Fruit fly (Drosophila melanogaster) whole organism, prepupa: ENCODE results near the gene CG42514.

Experiments
- CG10631 ChIP-seq: fragments of 200-800 bp; sonication (Bioruptor generic); optimal IDR thresholded peaks from 2 replicates; lab custom pipeline; 2016; ENCODE audit warnings: missing biosample characterization, missing genetic modification characterization
- CG11294 ChIP-seq: fragments of 200-800 bp; sonication (Bioruptor generic); IDR thresholded peaks from 2 replicates; pipeline ENCODE4 v1.3.6; 2022; ENCODE audit warnings: missing biosample characterization, missing genetic modification characterization
- CG11762 ChIP-seq: fragments of 200-800 bp; sonication (Bioruptor generic); optimal IDR thresholded peaks from 3 replicates; lab custom pipeline; 2016; ENCODE audit warnings: missing biosample characterization, missing genetic modification characterization; ENCODE audit not compliant: insufficient read depth
- CG11902 ChIP-seq: fragments of 200-800 bp; sonication (Bioruptor generic); optimal IDR thresholded peaks from 3 replicates; lab custom pipeline; 2016; ENCODE audit warnings: missing biosample characterization, missing genetic modification characterization
- CG15336 ChIP-seq: fragments of 200-800 bp; sonication (Bioruptor generic); IDR thresholded peaks from 2 replicates; pipeline ENCODE4 v1.3.6; 2022; ENCODE audit warnings: missing biosample characterization, missing genetic modification characterization
- CG1621 ChIP-seq: fragments of 200-800 bp; sonication (Bioruptor generic); optimal IDR thresholded peaks from 3 replicates; lab custom pipeline; 2018; ENCODE audit warnings: missing biosample characterization, mild to moderate bottlenecking, missing genetic modification characterization
- CG3032 ChIP-seq: fragments of 200-800 bp; optimal IDR thresholded peaks from 2 replicates; lab custom pipeline; 2019; ENCODE audit warnings: missing biosample characterization, mild to moderate bottlenecking, missing genetic modification characterization, moderate library complexity
- CG31627 ChIP-seq: fragments of 200-800 bp; sonication (Bioruptor generic); optimal IDR thresholded peaks from 3 replicates; lab custom pipeline; 2016; ENCODE audit warnings: missing biosample characterization, missing genetic modification characterization
- CG32006 ChIP-seq: fragments of 200-800 bp; sonication (Bioruptor generic); optimal IDR thresholded peaks from 3 replicates; lab custom pipeline; 2017; ENCODE audit warnings: missing biosample characterization, mild to moderate bottlenecking, missing genetic modification characterization
- CG34406 ChIP-seq: fragments of 200-800 bp; sonication (Bioruptor generic); optimal IDR thresholded peaks from 3 replicates; lab custom pipeline; 2016; ENCODE audit warnings: missing biosample characterization, missing genetic modification characterization
- CG3919 ChIP-seq: fragments of 200-800 bp; sonication (Bioruptor generic); optimal IDR thresholded peaks from 3 replicates; lab custom pipeline; 2016; ENCODE audit warnings: missing biosample characterization, missing genetic modification characterization
- CG4318 ChIP-seq: fragments of 200-800 bp; sonication (Bioruptor generic); optimal IDR thresholded peaks from 3 replicates; lab custom pipeline; 2017; ENCODE audit warnings: missing biosample characterization, mild to moderate bottlenecking, missing genetic modification characterization
- CG6163 ChIP-seq: fragments of 200-800 bp; sonication (Bioruptor generic); IDR thresholded peaks from 3 replicates; pipeline ENCODE4 v1.3.6; 2022; ENCODE audit warnings: missing biosample characterization, missing genetic modification characterization
- CG6276 ChIP-seq: fragments of 200-800 bp; sonication (Bioruptor generic); optimal IDR thresholded peaks from 2 replicates; lab custom pipeline; 2017; ENCODE audit warnings: missing biosample characterization, mild to moderate bottlenecking, missing genetic modification characterization
- CG6792 ChIP-seq: fragments of 200-800 bp; sonication (Bioruptor generic); optimal IDR thresholded peaks from 3 replicates; lab custom pipeline; 2016; ENCODE audit warnings: missing biosample characterization, missing genetic modification characterization
- CG6808 ChIP-seq: fragments of 200-800 bp; sonication (Bioruptor generic); optimal IDR thresholded peaks from 3 replicates; lab custom pipeline; 2017; ENCODE audit warnings: missing biosample characterization, missing genetic modification characterization, mild to moderate bottlenecking, moderate library complexity, missing genetic modification reagents
- CG8632 ChIP-seq: fragments of 200-800 bp; sonication (Bioruptor generic); optimal IDR thresholded peaks from 3 replicates; lab custom pipeline; 2016; ENCODE audit warnings: missing biosample characterization, missing genetic modification characterization
- CG9139 ChIP-seq: fragments of 200-800 bp; sonication (Bioruptor generic); optimal IDR thresholded peaks from 3 replicates; lab custom pipeline; 2017; ENCODE audit warnings: missing biosample characterization, mild to moderate bottlenecking, missing genetic modification characterization
- Eip75B ChIP-seq: fragments of 200-800 bp; sonication (Bioruptor generic); optimal IDR thresholded peaks from 3 replicates; lab custom pipeline; 2016; ENCODE audit warnings: missing biosample characterization, missing genetic modification characterization
- Eip78C ChIP-seq: fragments of 200-800 bp; sonication (Bioruptor generic); peaks from one replicate; lab custom pipeline; 2016; ENCODE audit warnings: missing biosample characterization, missing genetic modification characterization
- Eip93F ChIP-seq: fragments of 200-800 bp; sonication (Bioruptor generic); optimal IDR thresholded peaks from 2 replicates; lab custom pipeline; 2016; ENCODE audit warnings: missing biosample characterization, mild to moderate bottlenecking, missing genetic modification characterization
- Ets21C ChIP-seq: fragments of 200-800 bp; sonication (Bioruptor generic); optimal IDR thresholded peaks from 3 replicates; lab custom pipeline; 2016; ENCODE audit warnings: missing biosample characterization, missing genetic modification characterization
- Ets96B ChIP-seq: fragments of 200-800 bp; optimal IDR thresholded peaks from 2 replicates; lab custom pipeline; 2019; ENCODE audit warnings: missing biosample characterization, mild to moderate bottlenecking, missing genetic modification characterization, moderate library complexity
- Hr39 ChIP-seq: fragments of 200-800 bp; sonication (Bioruptor generic); optimal IDR thresholded peaks from 2 replicates; lab custom pipeline; 2016; ENCODE audit warnings: missing biosample characterization, missing genetic modification characterization
- Lpt ChIP-seq: fragments of 200-800 bp; sonication (Bioruptor generic); optimal IDR thresholded peaks from 3 replicates; lab custom pipeline; 2016; ENCODE audit warnings: missing biosample characterization, missing genetic modification characterization
- Met ChIP-seq: fragments of 200-800 bp; sonication (Bioruptor generic); optimal IDR thresholded peaks from 3 replicates; lab custom pipeline; 2016; ENCODE audit warnings: missing biosample characterization, missing genetic modification characterization
- OdsH ChIP-seq: fragments of 200-800 bp; sonication (Bioruptor generic); optimal IDR thresholded peaks from 3 replicates; lab custom pipeline; 2016; ENCODE audit warnings: missing biosample characterization, missing genetic modification characterization
- Smox ChIP-seq: fragments of 200-800 bp; sonication (Bioruptor generic); optimal IDR thresholded peaks from 3 replicates; lab custom pipeline; 2016; ENCODE audit warnings: missing biosample characterization, missing genetic modification characterization
- Sox15 ChIP-seq: fragments of 200-800 bp; sonication (Bioruptor generic); optimal IDR thresholded peaks from 3 replicates; lab custom pipeline; 2016; ENCODE audit warnings: missing biosample characterization, missing genetic modification characterization
- achi ChIP-seq: fragments of 200-800 bp; sonication (Bioruptor generic); optimal IDR thresholded peaks from 3 replicates; lab custom pipeline; 2016; ENCODE audit warnings: missing biosample characterization, missing genetic modification characterization
- acj6 ChIP-seq: fragments of 200-800 bp; sonication (Bioruptor generic); optimal IDR thresholded peaks from 3 replicates; lab custom pipeline; 2016; ENCODE audit warnings: missing biosample characterization, missing genetic modification characterization
- cyc ChIP-seq: fragments of 200-800 bp; sonication (Bioruptor generic); optimal IDR thresholded peaks from 3 replicates; lab custom pipeline; 2016; ENCODE audit warnings: missing biosample characterization, missing genetic modification characterization
- dac ChIP-seq: fragments of 200-800 bp; sonication (Bioruptor generic); optimal IDR thresholded peaks from 2 replicates; lab custom pipeline; 2017; ENCODE audit warnings: missing biosample characterization, mild to moderate bottlenecking, missing genetic modification characterization
- dsx ChIP-seq: fragments of 200-800 bp; optimal IDR thresholded peaks from 3 replicates; lab custom pipeline; 2019; ENCODE audit warnings: missing biosample characterization, mild to moderate bottlenecking, missing genetic modification characterization, moderate library complexity; ENCODE audit not compliant: poor library complexity, severe bottlenecking
- eg ChIP-seq: fragments of 200-800 bp; sonication (Bioruptor generic); IDR thresholded peaks from 3 replicates; pipeline ENCODE4 v1.3.6; 2022; ENCODE audit warnings: missing biosample characterization, missing genetic modification characterization
- fd59A ChIP-seq: fragments of 200-800 bp; sonication (Bioruptor generic); optimal IDR thresholded peaks from 2 replicates; lab custom pipeline; 2017; ENCODE audit warnings: missing biosample characterization, mild to moderate bottlenecking, missing genetic modification characterization, missing genetic modification reagents
- fd85E ChIP-seq: fragments of 200-800 bp; sonication (Bioruptor generic); optimal IDR thresholded peaks from 3 replicates; lab custom pipeline; 2016; ENCODE audit warnings: missing biosample characterization, missing genetic modification characterization
- fkh ChIP-seq: fragments of 200-800 bp; sonication (Bioruptor generic); optimal IDR thresholded peaks from 3 replicates; lab custom pipeline; 2017; ENCODE audit warnings: missing biosample characterization, mild to moderate bottlenecking, missing genetic modification characterization, moderate library complexity
- lz ChIP-seq: fragments of 200-800 bp; sonication (Bioruptor generic); optimal IDR thresholded peaks from 3 replicates; lab custom pipeline; 2016; ENCODE audit warnings: missing biosample characterization, missing genetic modification characterization
- net ChIP-seq: fragments of 200-800 bp; sonication (Bioruptor generic); optimal IDR thresholded peaks from 3 replicates; lab custom pipeline; 2016; ENCODE audit warnings: missing biosample characterization, missing genetic modification characterization
- pdm3 ChIP-seq: fragments of 200-800 bp; sonication (Bioruptor generic); optimal IDR thresholded peaks from 3 replicates; lab custom pipeline; 2016; ENCODE audit warnings: missing biosample characterization, missing genetic modification characterization
- spab ChIP-seq: fragments of 200-800 bp; sonication (Bioruptor generic); optimal IDR thresholded peaks from 2 replicates; lab custom pipeline; 2017; ENCODE audit warnings: missing biosample characterization, mild to moderate bottlenecking, missing genetic modification characterization, missing genetic modification reagents
- svp ChIP-seq: fragments of 200-800 bp; sonication (Bioruptor generic); peaks from one replicate; lab custom pipeline; 2016; ENCODE audit warnings: missing biosample characterization, missing genetic modification characterization
- topi ChIP-seq: fragments of 200-800 bp; sonication (Bioruptor generic); optimal IDR thresholded peaks from 3 replicates; lab custom pipeline; 2016; ENCODE audit warnings: missing biosample characterization, missing genetic modification characterization

Gene CG42514

dm6 chr3L:16484739-16485524 is 11.1 kb downstream of the CG42514 start (continued):
- TF ChIP-seq CG9139 (GFP tag; lab: Kevin White, UChicago) (no peak), CG11762 (GFP tag; lab: Kevin White, UChicago) (peak; percentile 23), CG4318 (GFP tag; lab: Kevin White, UChicago) (no peak), Eip93F (GFP tag; lab: Kevin White, UChicago) (no peak), Hr39 (GFP tag; lab: Kevin White, UChicago) (peak; percentile 39), CG6792 (GFP tag; lab: Kevin White, UChicago) (peak; percentile 40), fd59A (GFP tag; lab: Kevin White, UChicago) (peak; percentile 47), CG1621 (tag; lab: Kevin White, UChicago) (no peak), CG8632 (GFP tag; lab: Kevin White, UChicago) (peak; percentile 36), Met (GFP tag; lab: Kevin White, UChicago) (peak; percentile 49), topi (peak; percentile 52), CG31627 (GFP tag; lab: Kevin White, UChicago) (peak; percentile 37), achi (no peak), CG11902 (GFP tag; lab: Kevin White, UChicago) (no peak)

dm6 chr3L:16483524-16484370 is 12.3 kb downstream of the CG42514 start, which contains the start of gene aos:
Gene aos (minus strand): TSS chr3L:16483650.
- TF ChIP-seq CG10631 (GFP tag; lab: Kevin White, UChicago) (peak; percentile 95), Ets96B (tag; lab: Kevin White, UChicago) (peak; percentile 93), CG6808 (peak; percentile 73), net (GFP tag; lab: Kevin White, UChicago) (peak; percentile 91), CG1621 (tag; lab: Kevin White, UChicago) (peak; percentile 56), CG3919 (GFP tag; lab: Kevin White, UChicago) (peak; percentile 96), dsx (GFP tag; lab: Kevin White, UChicago) (peak; percentile 86), cyc (peak; percentile 84), CG6276 (GFP tag; lab: Kevin White, UChicago) (peak; percentile 91), CG8632 (GFP tag; lab: Kevin White, UChicago) (peak; percentile 97), lz (GFP tag; lab: Kevin White, UChicago) (peak; percentile 87), Lpt (peak; percentile 88), Eip78C (GFP tag; lab: Kevin White, UChicago) (peak; percentile 43), CG6163 (peak; percentile 57; the same call in 2 of the 3 replicates), CG31627 (GFP tag; lab: Kevin White, UChicago) (peak; percentile 77), CG11294 (GFP tag; lab: Robert Waterston, UW) (peak; percentile 74; the same call in 1 of the 2 replicates), spab (GFP tag; lab: Kevin White, UChicago) (peak; percentile 91), CG6792 (GFP tag; lab: Kevin White, UChicago) (peak; percentile 92), CG15336 (GFP tag; lab: Robert Waterston, UW) (peak; percentile 92; the same call in 1 of the 2 replicates), fd59A (GFP tag; lab: Kevin White, UChicago) (peak; percentile 82), Hr39 (GFP tag; lab: Kevin White, UChicago) (peak; percentile 78), Ets21C (GFP tag; lab: Kevin White, UChicago) (peak; percentile 64), CG34406 (peak; percentile 96), CG3032 (peak; percentile 96), Sox15 (GFP tag; lab: Kevin White, UChicago) (peak; percentile 87), Eip75B (GFP tag; lab: Kevin White, UChicago) (peak; percentile 71), Smox (GFP tag; lab: Kevin White, UChicago) (peak; percentile 76), pdm3 (GFP tag; lab: Kevin White, UChicago) (peak; percentile 84), CG11902 (GFP tag; lab: Kevin White, UChicago) (peak; percentile 85), acj6 (peak; percentile 94), CG11762 (GFP tag; lab: Kevin White, UChicago) (peak; percentile 90), svp (peak; percentile 80), fkh (peak; percentile 59), eg (GFP tag; lab: Robert Waterston, UW) (peak; percentile 75; the same call in 2 of the 3 replicates), OdsH (GFP tag; lab: Kevin White, UChicago) (peak; percentile 93), fd85E (GFP tag; lab: Kevin White, UChicago) (peak; percentile 35), CG32006 (peak; percentile 98), dac (peak; percentile 83)
